Fruit fly (Drosophila melanogaster) whole organism, embryonic: Measurements from ENCODE around the gene CG6180.
A peak's percentile ranks its signal among the peaks of the same experiment; 100 is the strongest.

Source experiments
- CG10274 ChIP-seq: fragments of 200-800 bp; sonication (Bioruptor generic); optimal IDR thresholded peaks from 3 replicates; lab custom pipeline; 2017; ENCODE audit warnings: missing biosample characterization, mild to moderate bottlenecking, missing genetic modification characterization
- CG11085 ChIP-seq: fragments of 200-800 bp; sonication (Bioruptor generic); IDR thresholded peaks from 2 replicates; pipeline ENCODE4 v1.3.6; 2022; ENCODE audit warnings: missing biosample characterization, missing genetic modification characterization
- CG11696 ChIP-seq: fragments of 200-800 bp; sonication (Bioruptor generic); IDR thresholded peaks from 2 replicates; pipeline ENCODE4 v1.3.6; 2022; ENCODE audit warnings: missing biosample characterization, missing genetic modification characterization
- CG14860 ChIP-seq: fragments of 200-800 bp; sonication (Bioruptor generic); IDR thresholded peaks from 3 replicates; pipeline ENCODE4 v1.3.6; 2022; ENCODE audit warnings: missing biosample characterization, missing genetic modification characterization; ENCODE audit not compliant: partially characterized antibody
- CG14965 ChIP-seq: fragments of 200-800 bp; sonication (Bioruptor generic); optimal IDR thresholded peaks from 2 replicates; lab custom pipeline; 2016; ENCODE audit warnings: missing biosample characterization, missing genetic modification characterization, borderline replicate concordance
- CG17612 ChIP-seq: fragments of 200-800 bp; sonication (Bioruptor generic); IDR thresholded peaks from 2 replicates; pipeline ENCODE4 v1.3.6; 2022; ENCODE audit warnings: missing biosample characterization, missing genetic modification characterization
- CG1792 ChIP-seq: fragments of 200-800 bp; sonication (Bioruptor generic); optimal IDR thresholded peaks from 2 replicates; lab custom pipeline; 2016; ENCODE audit warnings: missing biosample characterization, missing genetic modification characterization
- CG2199 ChIP-seq: fragments of 200-800 bp; sonication (Bioruptor generic); IDR thresholded peaks from 3 replicates; pipeline ENCODE4 v1.3.6; 2022; ENCODE audit warnings: missing biosample characterization, missing genetic modification characterization
- CG31441 ChIP-seq: fragments of 200-800 bp; sonication (Bioruptor generic); IDR thresholded peaks from 2 replicates; pipeline ENCODE4 v1.3.6; 2022; ENCODE audit warnings: missing biosample characterization, missing genetic modification characterization
- CG3995 ChIP-seq: fragments of 200-800 bp; sonication (Bioruptor generic); optimal IDR thresholded peaks from 3 replicates; lab custom pipeline; 2016; ENCODE audit warnings: missing biosample characterization, missing genetic modification characterization
- CG4617 ChIP-seq: fragments of 200-800 bp; sonication (Bioruptor generic); optimal IDR thresholded peaks from 3 replicates; lab custom pipeline; 2016; ENCODE audit warnings: missing biosample characterization, missing genetic modification characterization, borderline replicate concordance
- CG6765 ChIP-seq: fragments of 200-800 bp; sonication (Bioruptor generic); optimal IDR thresholded peaks from 3 replicates; lab custom pipeline; 2017; ENCODE audit warnings: missing biosample characterization, mild to moderate bottlenecking, missing genetic modification characterization
- CG6791 ChIP-seq: fragments of 200-800 bp; sonication (Bioruptor generic); IDR thresholded peaks from 3 replicates; pipeline ENCODE4 v1.3.6; 2022; ENCODE audit warnings: missing biosample characterization, missing genetic modification characterization; ENCODE audit not compliant: partially characterized antibody
- CG6854 ChIP-seq: fragments of 200-800 bp; sonication (Bioruptor generic); optimal IDR thresholded peaks from 3 replicates; lab custom pipeline; 2017; ENCODE audit warnings: missing biosample characterization, mild to moderate bottlenecking, missing genetic modification characterization
- CG9215 ChIP-seq: fragments of 200-800 bp; sonication (Bioruptor generic); IDR thresholded peaks from 2 replicates; pipeline ENCODE4 v1.3.6; 2022; ENCODE audit warnings: missing biosample characterization, missing genetic modification characterization
- D ChIP-seq, 2 experiments: fragments of 200-800 bp in 1 of 2; fragments of >200 bp in 1 of 2; sonication (Bioruptor generic) in 1 of 2; optimal IDR thresholded peaks; 2 replicates in 1 of 2; 3 replicates in 1 of 2; lab custom pipeline; 2017; ENCODE audit warnings: mild to moderate bottlenecking in 1 of 2, missing biosample characterization in 1 of 2, missing genetic modification characterization in 1 of 2, missing genetic modification reagents in 1 of 2
- Hey ChIP-seq: fragments of 200-800 bp; sonication (Bioruptor generic); optimal IDR thresholded peaks from 3 replicates; lab custom pipeline; 2018; ENCODE audit warnings: missing biosample characterization, mild to moderate bottlenecking, missing genetic modification characterization
- Hr51 ChIP-seq, 2 experiments: fragments of 200-800 bp; sonication (Bioruptor generic); optimal IDR thresholded peaks; 2 replicates in 1 of 2; 3 replicates in 1 of 2; lab custom pipeline; 2016 to 2018; ENCODE audit warnings: missing biosample characterization in 2 of 2, missing genetic modification characterization in 2 of 2, mild to moderate bottlenecking in 1 of 2, moderate library complexity in 1 of 2
- Myb ChIP-seq: fragments of 200-800 bp; sonication (Bioruptor generic); optimal IDR thresholded peaks from 2 replicates; lab custom pipeline; 2016; ENCODE audit warnings: missing biosample characterization, missing genetic modification characterization
- Nf-YC ChIP-seq: fragments of 200-800 bp; optimal IDR thresholded peaks from 3 replicates; lab custom pipeline; 2019; ENCODE audit warnings: missing biosample characterization, mild to moderate bottlenecking, missing genetic modification characterization, moderate library complexity
- Optix ChIP-seq: fragments of 200-800 bp; sonication (Bioruptor generic); IDR thresholded peaks from 3 replicates; pipeline ENCODE4 v1.3.6; 2022; ENCODE audit warnings: missing biosample characterization, missing genetic modification characterization
- YL-1 ChIP-seq: fragments of 200-800 bp; sonication (Bioruptor generic); optimal IDR thresholded peaks from 3 replicates; lab custom pipeline; 2017; ENCODE audit warnings: missing biosample characterization, mild to moderate bottlenecking, missing genetic modification characterization
- aop ChIP-seq: fragments of 200-800 bp; sonication (Bioruptor generic); IDR thresholded peaks from 2 replicates; pipeline ENCODE4 v1.3.6; 2022; ENCODE audit warnings: missing biosample characterization, missing genetic modification characterization
- az2 ChIP-seq: fragments of 200-800 bp; sonication (Bioruptor generic); optimal IDR thresholded peaks from 3 replicates; lab custom pipeline; 2016; ENCODE audit warnings: missing biosample characterization, missing genetic modification characterization
- bcd ChIP-seq: fragments of 200-800 bp; sonication (Bioruptor generic); optimal IDR thresholded peaks from 2 replicates; lab custom pipeline; 2017; ENCODE audit warnings: missing biosample characterization, mild to moderate bottlenecking, missing genetic modification characterization
- bsh ChIP-seq, 2 experiments: fragments of 200-800 bp; sonication (Bioruptor generic); optimal IDR thresholded peaks; 2 replicates each; lab custom pipeline; 2017 to 2018; ENCODE audit warnings: mild to moderate bottlenecking in 2 of 2, missing biosample characterization in 2 of 2, missing genetic modification characterization in 2 of 2, moderate library complexity in 1 of 2
- crc ChIP-seq: fragments of 200-800 bp; sonication (Bioruptor generic); optimal IDR thresholded peaks from 2 replicates; lab custom pipeline; 2016; ENCODE audit warnings: missing biosample characterization, missing genetic modification characterization
- crp ChIP-seq, 2 experiments: fragments of 200-800 bp; sonication (Bioruptor generic); optimal IDR thresholded peaks; 2 replicates in 1 of 2; 3 replicates in 1 of 2; lab custom pipeline; 2017; ENCODE audit warnings: missing biosample characterization in 2 of 2, missing genetic modification characterization in 2 of 2, mild to moderate bottlenecking in 1 of 2, moderate library complexity in 1 of 2
- dan ChIP-seq: fragments of 200-800 bp; sonication (Bioruptor generic); IDR thresholded peaks from 2 replicates; pipeline ENCODE4 v1.3.6; 2022; ENCODE audit warnings: missing biosample characterization, missing genetic modification characterization
- dpn ChIP-seq, 2 experiments: fragments of 200-800 bp; sonication (Bioruptor generic); optimal IDR thresholded peaks; 3 replicates each; lab custom pipeline; 2016; ENCODE audit warnings: missing biosample characterization in 2 of 2, missing genetic modification characterization in 2 of 2
- esg ChIP-seq: fragments of 200-800 bp; sonication (Bioruptor generic); conservative IDR thresholded peaks from 2 replicates; pipeline ENCODE4 v1.3.6; 2022; ENCODE audit warnings: missing biosample characterization, missing genetic modification characterization
- exex ChIP-seq: fragments of 200-800 bp; sonication (Bioruptor generic); optimal IDR thresholded peaks from 4 replicates; lab custom pipeline; 2018; ENCODE audit warnings: missing biosample characterization, mild to moderate bottlenecking, missing genetic modification characterization, moderate library complexity
- fd3F ChIP-seq: fragments of 200-800 bp; sonication (Bioruptor generic); optimal IDR thresholded peaks from 2 replicates; lab custom pipeline; 2018; ENCODE audit warnings: missing biosample characterization, mild to moderate bottlenecking, missing genetic modification characterization, moderate library complexity
- gcm2 ChIP-seq: fragments of 200-800 bp; sonication (Bioruptor generic); optimal IDR thresholded peaks from 2 replicates; lab custom pipeline; 2016; ENCODE audit warnings: missing biosample characterization, missing genetic modification characterization
- grn ChIP-seq: fragments of 200-800 bp; sonication (Bioruptor generic); optimal IDR thresholded peaks from 3 replicates; lab custom pipeline; 2017; ENCODE audit warnings: missing biosample characterization, missing genetic modification characterization
- gsb-n ChIP-seq: fragments of 200-800 bp; sonication (Bioruptor generic); optimal IDR thresholded peaks from 3 replicates; lab custom pipeline; 2018; ENCODE audit warnings: missing biosample characterization, mild to moderate bottlenecking, missing genetic modification characterization
- ham ChIP-seq: fragments of 200-800 bp; sonication (Bioruptor generic); IDR thresholded peaks from 2 replicates; pipeline ENCODE4 v1.3.6; 2022; ENCODE audit warnings: missing biosample characterization, missing genetic modification characterization
- hb ChIP-seq: fragments of 200-800 bp; sonication (Bioruptor generic); IDR thresholded peaks from 3 replicates; pipeline ENCODE4 v1.3.6; 2022; ENCODE audit warnings: missing biosample characterization, missing genetic modification characterization; ENCODE audit not compliant: partially characterized antibody
- her ChIP-seq: fragments of 200-800 bp; sonication (Bioruptor generic); optimal IDR thresholded peaks from 2 replicates; lab custom pipeline; 2016; ENCODE audit warnings: missing biosample characterization, missing genetic modification characterization
- ind ChIP-seq: fragments of 200-800 bp; sonication (Bioruptor generic); optimal IDR thresholded peaks from 3 replicates; lab custom pipeline; 2016; ENCODE audit warnings: missing biosample characterization, missing genetic modification characterization
- klu ChIP-seq: fragments of 200-800 bp; sonication (Bioruptor generic); IDR thresholded peaks from 2 replicates; pipeline ENCODE4 v1.3.6; 2022; ENCODE audit warnings: missing biosample characterization, missing genetic modification characterization
- nmo ChIP-seq: fragments of 200-800 bp; sonication (Bioruptor generic); optimal IDR thresholded peaks from 2 replicates; lab custom pipeline; 2018; ENCODE audit warnings: missing biosample characterization, mild to moderate bottlenecking, missing genetic modification characterization, moderate library complexity
- psq ChIP-seq: fragments of 200-800 bp; sonication (Bioruptor generic); optimal IDR thresholded peaks from 2 replicates; lab custom pipeline; 2017; ENCODE audit warnings: missing biosample characterization, missing genetic modification characterization
- row ChIP-seq: fragments of 200-800 bp; sonication (Bioruptor generic); IDR thresholded peaks from 3 replicates; pipeline ENCODE4 v1.3.6; 2022; ENCODE audit warnings: missing biosample characterization, missing genetic modification characterization
- salm ChIP-seq: fragments of 200-800 bp; sonication (Bioruptor generic); optimal IDR thresholded peaks from 2 replicates; lab custom pipeline; 2018; ENCODE audit warnings: missing biosample characterization, mild to moderate bottlenecking, missing genetic modification characterization
- sug ChIP-seq: fragments of 200-800 bp; optimal IDR thresholded peaks from 2 replicates; lab custom pipeline; 2019; ENCODE audit warnings: missing biosample characterization, mild to moderate bottlenecking, missing genetic modification characterization, moderate library complexity
- toy ChIP-seq: fragments of 200-800 bp; sonication (Bioruptor generic); IDR thresholded peaks from 2 replicates; pipeline ENCODE4 v1.3.6; 2022; ENCODE audit warnings: missing biosample characterization, missing genetic modification characterization
- trem ChIP-seq: fragments of 200-800 bp; optimal IDR thresholded peaks from 3 replicates; lab custom pipeline; 2019; ENCODE audit warnings: missing biosample characterization, mild to moderate bottlenecking, missing genetic modification characterization, moderate library complexity
- z ChIP-seq: fragments of 200-800 bp; sonication (Bioruptor generic); IDR thresholded peaks from 3 replicates; pipeline ENCODE4 v1.3.6; 2022; ENCODE audit warnings: missing biosample characterization, missing genetic modification characterization

The CG6180 gene

DNA sequence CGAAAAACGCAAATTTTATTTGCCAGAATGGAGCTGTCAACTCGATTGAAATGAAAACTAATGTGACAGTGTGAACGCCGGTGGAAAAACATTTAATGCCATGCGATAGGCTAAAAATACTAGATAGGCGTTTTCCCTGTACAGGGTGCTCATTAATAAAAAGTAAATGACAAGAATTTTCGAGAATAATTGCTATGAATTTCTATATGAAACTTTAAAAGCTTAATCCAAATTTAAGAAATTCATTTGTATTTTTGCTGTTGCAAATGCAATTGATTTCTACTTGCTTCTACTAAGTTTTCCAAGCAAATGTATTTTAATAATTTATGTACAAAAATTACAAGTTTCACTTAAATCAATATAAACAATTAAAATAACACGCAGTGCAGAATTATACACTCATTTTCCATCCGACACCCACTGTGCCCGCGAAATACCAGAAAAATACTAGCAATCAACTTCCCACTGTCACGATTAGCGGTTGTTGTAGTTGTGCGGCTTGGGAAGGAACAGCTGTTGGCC lies 14.4 kb downstream of the CG6180 start, which contains the start of gene Pih1D1 (continued):
- TF ChIP-seq Optix: peak; percentile 78; the same call in 2 of the 3 replicates
- peak; percentile 79 for TF ChIP-seq CG6854
- peak; percentile 85 for TF ChIP-seq CG17612 (GFP tag; lab: Robert Waterston, UW)
- peak; percentile 83 for TF ChIP-seq CG10274 (GFP tag; lab: Kevin White, UChicago)
- TF ChIP-seq Hey (tag; lab: Kevin White, UChicago): peak; percentile 46
- peak; percentile 77 for TF ChIP-seq CG3995 (GFP tag; lab: Kevin White, UChicago)
- peak; percentile 94 for TF ChIP-seq az2 (GFP tag; lab: Kevin White, UChicago)
- TF ChIP-seq trem (tag; lab: Kevin White, UChicago): peak; percentile 98
- TF ChIP-seq z (GFP tag; lab: Robert Waterston, UW): 0 out of 3 replicates have a peak, but pooled peaks have one; percentile 36
- TF ChIP-seq CG1792: peak; percentile 84
- TF ChIP-seq Myb (GFP tag; lab: Kevin White, UChicago): peak; percentile 76
- peak; percentile 81 for TF ChIP-seq YL-1 (GFP tag; lab: Kevin White, UChicago)
- peak; percentile 82 for TF ChIP-seq crc (GFP tag; lab: Kevin White, UChicago)
- peak; percentile 75 for TF ChIP-seq gcm2
- TF ChIP-seq esg (GFP tag; lab: Robert Waterston, UW): peak; percentile 97
- peak; percentile 92 to 94 for TF ChIP-seq Hr51 (GFP tag; optimal IDR thresholded peaks at IDR 0.05; lab: Kevin White, UChicago)
- peak; percentile 71 for TF ChIP-seq her (GFP tag; lab: Kevin White, UChicago)
- TF ChIP-seq CG31441 (GFP tag; lab: Robert Waterston, UW): no peak; the same call in 1 of the 2 replicates
- no peak for TF ChIP-seq CG14860 (GFP tag; lab: Robert Waterston, UW)
- peak; percentile 94 to 95 for TF ChIP-seq dpn (GFP tag; optimal IDR thresholded peaks at IDR 0.05; lab: Kevin White, UChicago)
- peak; percentile 97 for TF ChIP-seq klu (GFP tag; lab: Robert Waterston, UW)
- TF ChIP-seq row (GFP tag; lab: Robert Waterston, UW): peak; percentile 96
- no peak for TF ChIP-seq grn (GFP tag; lab: Kevin White, UChicago)
- TF ChIP-seq CG6791 (GFP tag; lab: Robert Waterston, UW): 0 out of 3 replicates have a peak, but pooled peaks have one; percentile 14
- TF ChIP-seq hb (GFP tag; lab: Robert Waterston, UW): no peak
- peak; percentile 91 for TF ChIP-seq CG6765 (GFP tag; lab: Kevin White, UChicago)
- TF ChIP-seq gsb-n: peak; percentile 87
- peak; percentile 88 for TF ChIP-seq dan (GFP tag; lab: Robert Waterston, UW)
- TF ChIP-seq CG11696 (GFP tag; lab: Robert Waterston, UW): peak; percentile 78
- TF ChIP-seq sug (tag; lab: Kevin White, UChicago): peak; percentile 96
- TF ChIP-seq ham (GFP tag; lab: Robert Waterston, UW): peak; percentile 90
- peak; percentile 18 for TF ChIP-seq CG14965 (GFP tag; lab: Kevin White, UChicago)
- peak; percentile 89 for TF ChIP-seq CG4617 (GFP tag; lab: Kevin White, UChicago)
- TF ChIP-seq salm (tag; lab: Kevin White, UChicago): peak; percentile 62
- TF ChIP-seq CG11085 (GFP tag; lab: Robert Waterston, UW): peak; percentile 92
- peak; percentile 96 for TF ChIP-seq CG9215 (GFP tag; lab: Robert Waterston, UW)
- TF ChIP-seq crp (GFP tag; optimal IDR thresholded peaks at IDR 0.05; lab: Kevin White, UChicago): peak; percentile 36 to 84
- TF ChIP-seq psq: peak; percentile 77
- peak; percentile 93 for TF ChIP-seq toy (GFP tag; lab: Robert Waterston, UW)
- TF ChIP-seq exex (tag; lab: Kevin White, UChicago): peak; percentile 70
- peak; percentile 92 for TF ChIP-seq fd3F (GFP tag; lab: Kevin White, UChicago)
- TF ChIP-seq bcd (GFP tag; lab: Kevin White, UChicago): peak; percentile 98
- no peak for TF ChIP-seq D (optimal IDR thresholded peaks at IDR 0.05; lab: Kevin White, UChicago)
- TF ChIP-seq D (GFP tag; optimal IDR thresholded peaks at IDR 0.05; lab: Kevin White, UChicago): peak; percentile 92
- peak; percentile 97 for TF ChIP-seq ind (GFP tag; lab: Kevin White, UChicago)
- peak in 1 of 2 experiments; percentile 91 for TF ChIP-seq bsh (GFP tag; optimal IDR thresholded peaks at IDR 0.05; lab: Kevin White, UChicago)
- TF ChIP-seq aop (GFP tag; lab: Robert Waterston, UW): 0 out of 2 replicates have a peak, but pooled peaks have one; percentile 43
- peak; percentile 99 for TF ChIP-seq nmo (GFP tag; lab: Kevin White, UChicago)
- peak; percentile 85 for TF ChIP-seq CG2199
- TF ChIP-seq Nf-YC: no peak
